Fruit fly (Drosophila melanogaster) whole organism, embryonic: ENCODE data around the gene CG34354.

Source experiments
- Asciz ChIP-seq: fragments of 200-800 bp; sonication (Bioruptor generic); optimal IDR thresholded peaks from 2 replicates; lab custom pipeline; 2017; ENCODE audit warnings: missing biosample characterization, mild to moderate bottlenecking, missing genetic modification characterization, missing genetic modification reagents
- CG10274 ChIP-seq: fragments of 200-800 bp; sonication (Bioruptor generic); optimal IDR thresholded peaks from 3 replicates; lab custom pipeline; 2017; ENCODE audit warnings: missing biosample characterization, mild to moderate bottlenecking, missing genetic modification characterization
- CG12155 ChIP-seq: fragments of 200-800 bp; sonication (Bioruptor generic); optimal IDR thresholded peaks from 3 replicates; lab custom pipeline; 2016; ENCODE audit warnings: missing biosample characterization, missing genetic modification characterization
- CG12391 ChIP-seq: fragments of 200-800 bp; sonication (Bioruptor generic); optimal IDR thresholded peaks from 3 replicates; lab custom pipeline; 2018; ENCODE audit warnings: missing biosample characterization, mild to moderate bottlenecking, missing genetic modification characterization, moderate library complexity
- CG13123 ChIP-seq: fragments of 200-800 bp; sonication (Bioruptor generic); optimal IDR thresholded peaks from 2 replicates; lab custom pipeline; 2016; ENCODE audit warnings: missing biosample characterization, missing genetic modification characterization
- CG14441 ChIP-seq: fragments of 200-800 bp; sonication (Bioruptor generic); IDR thresholded peaks from 2 replicates; pipeline ENCODE4 v1.3.6; 2022; ENCODE audit warnings: missing biosample characterization, missing genetic modification characterization
- CG14965 ChIP-seq: fragments of 200-800 bp; sonication (Bioruptor generic); optimal IDR thresholded peaks from 2 replicates; lab custom pipeline; 2016; ENCODE audit warnings: missing biosample characterization, missing genetic modification characterization, borderline replicate concordance
- CG18764 ChIP-seq: fragments of 200-800 bp; sonication (Bioruptor generic); optimal IDR thresholded peaks from 3 replicates; lab custom pipeline; 2016; ENCODE audit warnings: missing biosample characterization, missing genetic modification characterization
- CG2199 ChIP-seq: fragments of 200-800 bp; sonication (Bioruptor generic); IDR thresholded peaks from 3 replicates; pipeline ENCODE4 v1.3.6; 2022; ENCODE audit warnings: missing biosample characterization, missing genetic modification characterization
- CG3065 ChIP-seq: fragments of 200-800 bp; sonication (Bioruptor generic); optimal IDR thresholded peaks from 2 replicates; lab custom pipeline; 2016; ENCODE audit warnings: missing biosample characterization, missing genetic modification characterization
- CG32532 ChIP-seq: fragments of 200-800 bp; sonication (Bioruptor generic); IDR thresholded peaks from 2 replicates; pipeline ENCODE4 v1.3.6; 2022; ENCODE audit warnings: missing biosample characterization, missing genetic modification characterization
- CG32772 ChIP-seq: fragments of 200-800 bp; sonication (Bioruptor generic); IDR thresholded peaks from 2 replicates; pipeline ENCODE4 v1.3.6; 2022; ENCODE audit warnings: missing biosample characterization, missing genetic modification characterization
- CG43689 ChIP-seq: fragments of 200-800 bp; sonication (Bioruptor generic); IDR thresholded peaks from 2 replicates; pipeline ENCODE4 v1.3.6; 2022; ENCODE audit warnings: missing biosample characterization, missing genetic modification characterization
- CG4707 ChIP-seq: fragments of 200-800 bp; sonication (Bioruptor generic); optimal IDR thresholded peaks from 2 replicates; lab custom pipeline; 2018; ENCODE audit warnings: missing biosample characterization, mild to moderate bottlenecking, missing genetic modification characterization, moderate library complexity
- CG4820 ChIP-seq: fragments of 200-800 bp; sonication (Bioruptor generic); optimal IDR thresholded peaks from 3 replicates; lab custom pipeline; 2016; ENCODE audit warnings: missing biosample characterization, missing genetic modification characterization
- CG5953 ChIP-seq: fragments of 200-800 bp; sonication (Bioruptor generic); IDR thresholded peaks from 2 replicates; pipeline ENCODE4 v1.3.6; 2022; ENCODE audit warnings: missing biosample characterization, missing genetic modification characterization
- CG7357 ChIP-seq: fragments of 200-800 bp; sonication (Bioruptor generic); IDR thresholded peaks from 3 replicates; pipeline ENCODE4 v1.3.6; 2022; ENCODE audit warnings: missing biosample characterization, missing genetic modification characterization
- CG9215 ChIP-seq: fragments of 200-800 bp; sonication (Bioruptor generic); IDR thresholded peaks from 2 replicates; pipeline ENCODE4 v1.3.6; 2022; ENCODE audit warnings: missing biosample characterization, missing genetic modification characterization
- CG9932 ChIP-seq: fragments of 200-800 bp; sonication (Bioruptor generic); IDR thresholded peaks from 2 replicates; pipeline ENCODE4 v1.3.6; 2022; ENCODE audit warnings: missing biosample characterization, missing genetic modification characterization
- CHES-1-like ChIP-seq: fragments of 200-800 bp; sonication (Bioruptor generic); optimal IDR thresholded peaks from 2 replicates; lab custom pipeline; 2016; ENCODE audit warnings: missing biosample characterization, missing genetic modification characterization
- D19A ChIP-seq: fragments of 200-800 bp; optimal IDR thresholded peaks from 3 replicates; lab custom pipeline; 2019; ENCODE audit warnings: missing biosample characterization, mild to moderate bottlenecking, missing genetic modification characterization, moderate library complexity
- D19B ChIP-seq: fragments of 200-800 bp; sonication (Bioruptor generic); optimal IDR thresholded peaks from 2 replicates; lab custom pipeline; 2017; ENCODE audit warnings: missing biosample characterization, mild to moderate bottlenecking, missing genetic modification characterization
- Dbx ChIP-seq: fragments of 200-800 bp; sonication (Bioruptor generic); IDR thresholded peaks from 3 replicates; pipeline ENCODE4 v1.3.6; 2022; ENCODE audit warnings: missing biosample characterization, missing genetic modification characterization
- Drgx ChIP-seq: fragments of 200-800 bp; sonication (Bioruptor generic); IDR thresholded peaks from 2 replicates; pipeline ENCODE4 v1.3.6; 2022; ENCODE audit warnings: missing biosample characterization, missing genetic modification characterization
- H2.0 ChIP-seq: fragments of 200-800 bp; sonication (Bioruptor generic); IDR thresholded peaks from 2 replicates; pipeline ENCODE4 v1.3.6; 2022; ENCODE audit warnings: missing biosample characterization, missing genetic modification characterization
- Meics ChIP-seq: fragments of 200-800 bp; sonication (Bioruptor generic); optimal IDR thresholded peaks from 2 replicates; lab custom pipeline; 2017; ENCODE audit warnings: missing biosample characterization, mild to moderate bottlenecking, missing genetic modification characterization
- Myb ChIP-seq: fragments of 200-800 bp; sonication (Bioruptor generic); optimal IDR thresholded peaks from 2 replicates; lab custom pipeline; 2016; ENCODE audit warnings: missing biosample characterization, missing genetic modification characterization
- NC2β ChIP-seq: fragments of 200-800 bp; sonication (Bioruptor generic); optimal IDR thresholded peaks from 2 replicates; lab custom pipeline; 2016; ENCODE audit warnings: missing biosample characterization, missing genetic modification characterization
- Pdp1 ChIP-seq, 2 experiments: fragments of 200-800 bp; sonication (Bioruptor generic); optimal IDR thresholded peaks; 3 replicates each; lab custom pipeline; 2016; ENCODE audit warnings: missing biosample characterization in 2 of 2, missing genetic modification characterization in 2 of 2, mild to moderate bottlenecking in 1 of 2, moderate library complexity in 1 of 2
- Rx ChIP-seq: fragments of 200-800 bp; sonication (Bioruptor generic); IDR thresholded peaks from 2 replicates; pipeline ENCODE4 v1.3.6; 2022; ENCODE audit warnings: missing biosample characterization, missing genetic modification characterization
- ab ChIP-seq: fragments of 200-800 bp; sonication (Bioruptor generic); optimal IDR thresholded peaks from 2 replicates; lab custom pipeline; 2016; ENCODE audit warnings: missing biosample characterization, missing genetic modification characterization
- al ChIP-seq: fragments of 200-800 bp; sonication (Bioruptor generic); IDR thresholded peaks from 2 replicates; pipeline ENCODE4 v1.3.6; 2022; ENCODE audit warnings: missing biosample characterization, missing genetic modification characterization
- bbx ChIP-seq: fragments of 200-800 bp; sonication (Bioruptor generic); IDR thresholded peaks from 2 replicates; pipeline ENCODE4 v1.3.6; 2022; ENCODE audit warnings: missing biosample characterization, missing genetic modification characterization; ENCODE audit not compliant: partially characterized antibody
- cg ChIP-seq: fragments of 200-800 bp; sonication (Bioruptor generic); optimal IDR thresholded peaks from 3 replicates; lab custom pipeline; 2019; ENCODE audit warnings: missing biosample characterization, mild to moderate bottlenecking, missing genetic modification characterization, moderate library complexity
- chinmo ChIP-seq: fragments of 200-800 bp; sonication (Bioruptor generic); IDR thresholded peaks from 4 replicates; pipeline ENCODE4 v1.3.6; 2022; ENCODE audit warnings: missing biosample characterization, missing genetic modification characterization; ENCODE audit not compliant: partially characterized antibody
- dati ChIP-seq: fragments of 200-800 bp; sonication (Bioruptor generic); IDR thresholded peaks from 2 replicates; pipeline ENCODE4 v1.3.6; 2022; ENCODE audit warnings: missing biosample characterization, missing genetic modification characterization
- eyg ChIP-seq: fragments of 200-800 bp; sonication (Bioruptor generic); optimal IDR thresholded peaks from 3 replicates; lab custom pipeline; 2016; ENCODE audit warnings: missing biosample characterization, missing genetic modification characterization
- fu2 ChIP-seq: fragments of 200-800 bp; sonication (Bioruptor generic); optimal IDR thresholded peaks from 2 replicates; lab custom pipeline; 2016; ENCODE audit warnings: missing biosample characterization, missing genetic modification characterization
- gro ChIP-seq: fragments of 200-800 bp; sonication (Bioruptor generic); optimal IDR thresholded peaks from 2 replicates; lab custom pipeline; 2016; ENCODE audit warnings: missing biosample characterization, missing genetic modification characterization
- jing ChIP-seq: fragments of 200-800 bp; sonication (Bioruptor generic); optimal IDR thresholded peaks from 2 replicates; lab custom pipeline; 2018; ENCODE audit warnings: missing biosample characterization, mild to moderate bottlenecking, missing genetic modification characterization
- jumu ChIP-seq: fragments of 200-800 bp; sonication (Bioruptor generic); optimal IDR thresholded peaks from 3 replicates; lab custom pipeline; 2016; ENCODE audit warnings: missing biosample characterization, missing genetic modification characterization
- lola ChIP-seq, 3 experiments: fragments of >200 bp in 2 of 3; fragments of 200-800 bp in 1 of 3; sonication (Bioruptor generic) in 1 of 3; optimal IDR thresholded peaks; 2 replicates each; lab custom pipeline; 2017 to 2019; ENCODE audit warnings: missing biosample characterization in 3 of 3, missing genetic modification characterization in 3 of 3, mild to moderate bottlenecking in 1 of 3, moderate library complexity in 1 of 3
- org-1 ChIP-seq: fragments of 200-800 bp; sonication (Bioruptor generic); optimal IDR thresholded peaks from 2 replicates; lab custom pipeline; 2017; ENCODE audit warnings: missing biosample characterization, missing genetic modification characterization
- scrt ChIP-seq: fragments of 200-800 bp; sonication (Bioruptor generic); optimal IDR thresholded peaks from 2 replicates; lab custom pipeline; 2018; ENCODE audit warnings: missing biosample characterization, mild to moderate bottlenecking, missing genetic modification characterization, moderate library complexity
- sd ChIP-seq: fragments of 200-800 bp; sonication (Bioruptor generic); optimal IDR thresholded peaks from 3 replicates; lab custom pipeline; 2018; ENCODE audit warnings: missing biosample characterization, mild to moderate bottlenecking, missing genetic modification characterization, moderate library complexity
- so ChIP-seq: fragments of 200-800 bp; sonication (Bioruptor generic); IDR thresholded peaks from 3 replicates; pipeline ENCODE4 v1.3.6; 2022; ENCODE audit warnings: missing biosample characterization, missing genetic modification characterization
- sob ChIP-seq: fragments of 200-800 bp; sonication (Bioruptor generic); IDR thresholded peaks from 2 replicates; pipeline ENCODE4 v1.3.6; 2022; ENCODE audit warnings: missing biosample characterization, missing genetic modification characterization
- toy ChIP-seq: fragments of 200-800 bp; sonication (Bioruptor generic); IDR thresholded peaks from 2 replicates; pipeline ENCODE4 v1.3.6; 2022; ENCODE audit warnings: missing biosample characterization, missing genetic modification characterization
- trem ChIP-seq: fragments of 200-800 bp; optimal IDR thresholded peaks from 3 replicates; lab custom pipeline; 2019; ENCODE audit warnings: missing biosample characterization, mild to moderate bottlenecking, missing genetic modification characterization, moderate library complexity
- unpg ChIP-seq: fragments of 200-800 bp; sonication (Bioruptor generic); optimal IDR thresholded peaks from 3 replicates; lab custom pipeline; 2018; ENCODE audit warnings: missing biosample characterization, mild to moderate bottlenecking, missing genetic modification characterization, moderate library complexity

Gene CG34354

dm6 chr3R:28118111-28118510, 28.6 kb upstream of the CG34354 start (continued):
- TF ChIP-seq CG18764: no peak
- no peak for TF ChIP-seq bbx
- no peak for TF ChIP-seq Pdp1 (GFP tag; optimal IDR thresholded peaks at IDR 0.05; lab: Kevin White, UChicago)
- no peak for TF ChIP-seq trem
- TF ChIP-seq fu2: no peak
- peak; percentile 22 for TF ChIP-seq unpg
- 0 out of 3 replicates have a peak, but pooled peaks have one; percentile 46 for TF ChIP-seq Dbx (GFP tag; lab: Robert Waterston, UW)
- TF ChIP-seq CG14441 (GFP tag; lab: Robert Waterston, UW): 0 out of 2 replicates have a peak, but pooled peaks have one; percentile 20
- TF ChIP-seq al (GFP tag; lab: Robert Waterston, UW): 0 out of 2 replicates have a peak, but pooled peaks have one; percentile 8
- no peak for TF ChIP-seq CG14965 (GFP tag; lab: Kevin White, UChicago)
- TF ChIP-seq CG9932 (GFP tag; lab: Robert Waterston, UW): 0 out of 2 replicates have a peak, but pooled peaks have one; percentile 14
- TF ChIP-seq CG12155 (GFP tag; lab: Kevin White, UChicago): no peak
- no peak for TF ChIP-seq ab (GFP tag; lab: Kevin White, UChicago)
- peak; percentile 16 for TF ChIP-seq Meics (GFP tag; lab: Kevin White, UChicago)
- no peak for TF ChIP-seq CG43689
- no peak for TF ChIP-seq CG4707 (GFP tag; lab: Kevin White, UChicago)
- TF ChIP-seq CG12391: peak; percentile 28
- TF ChIP-seq lola (GFP tag; optimal IDR thresholded peaks at IDR 0.05; lab: Kevin White, UChicago): no peak
- no peak for TF ChIP-seq CG3065
- TF ChIP-seq cg (GFP tag; lab: Kevin White, UChicago): no peak
- no peak for TF ChIP-seq NC2β
- no peak for TF ChIP-seq dati (GFP tag; lab: Robert Waterston, UW)
- peak; percentile 33; the same call in 1 of the 2 replicates for TF ChIP-seq CG32532 (GFP tag; lab: Robert Waterston, UW)
- no peak for TF ChIP-seq sd (tag; lab: Kevin White, UChicago)
- TF ChIP-seq Rx (GFP tag; lab: Robert Waterston, UW): no peak
- TF ChIP-seq jing (GFP tag; lab: Kevin White, UChicago): no peak
- TF ChIP-seq gro: no peak
- no peak for TF ChIP-seq chinmo (GFP tag; lab: Robert Waterston, UW)
- TF ChIP-seq D19A (tag; lab: Kevin White, UChicago): no peak
- peak; percentile 26; the same call in 1 of the 2 replicates for TF ChIP-seq CG32772
- TF ChIP-seq, all 482 proteins: peak for 109

- TF ChIP-seq sd (tag; lab: Kevin White, UChicago) (no peak), CG5953 (GFP tag; lab: Robert Waterston, UW) (no peak), Drgx (GFP tag; lab: Robert Waterston, UW) (peak; percentile 31; the same call in 1 of the 2 replicates)
Measured at dm6 chr3R:28126241-28126640, 20.4 kb upstream of the CG34354 start.

dm6 chr3R:28236158-28236557, 89.5 kb downstream of the CG34354 start:
- TF ChIP-seq eyg (no peak), CG7357 (GFP tag; lab: Robert Waterston, UW) (no peak), Asciz (GFP tag; lab: Kevin White, UChicago) (no peak), scrt (GFP tag; lab: Kevin White, UChicago) (no peak), H2.0 (GFP tag; lab: Robert Waterston, UW) (no peak), so (GFP tag; lab: Robert Waterston, UW) (no peak), CG2199 (GFP tag; lab: Robert Waterston, UW) (no peak), CG9215 (GFP tag; lab: Robert Waterston, UW) (no peak), D19B (no peak), CG4820 (no peak), sob (GFP tag; lab: Robert Waterston, UW) (no peak), jumu (GFP tag; lab: Kevin White, UChicago) (no peak), CG13123 (no peak), Myb (no peak), CHES-1-like (GFP tag; lab: Kevin White, UChicago) (no peak), toy (no peak), CG10274 (GFP tag; lab: Kevin White, UChicago) (no peak), org-1 (GFP tag; lab: Kevin White, UChicago) (no peak)
